Worm (Caenorhabditis elegans) whole organism, L2 larva: ENCODE measurements around the gene cdka-1.

ENCODE experiments used
- ama-1 ChIP-seq: fragments of 150-350 bp; optimal IDR thresholded peaks from 2 replicates; lab custom pipeline; 2018; ENCODE audit warnings: inconsistent platforms
- ceh-82 ChIP-seq: fragments of 150-350 bp; optimal IDR thresholded peaks from 2 replicates; lab custom pipeline; 2014; ENCODE audit warnings: missing biosample characterization, missing genetic modification characterization
- fos-1 ChIP-seq: fragments of 150-350 bp; optimal IDR thresholded peaks from 2 replicates; lab custom pipeline; 2014; ENCODE audit warnings: missing biosample characterization, missing genetic modification characterization
- nhr-11 ChIP-seq: fragments of 150-350 bp; optimal IDR thresholded peaks from 2 replicates; lab custom pipeline; 2014; ENCODE audit warnings: missing biosample characterization, missing genetic modification characterization
- nhr-77 ChIP-seq: fragments of 150-350 bp; optimal IDR thresholded peaks from 2 replicates; lab custom pipeline; 2014; ENCODE audit warnings: missing biosample characterization, missing genetic modification characterization
- snpc-4 ChIP-seq: fragments of 150-350 bp; optimal IDR thresholded peaks from 2 replicates; lab custom pipeline; 2014; ENCODE audit warnings: missing biosample characterization, missing genetic modification characterization

- TF ChIP-seq snpc-4 (tag; lab: Kevin White, UChicago) (no peak), ama-1 (no peak), ceh-82 (no peak), nhr-11 (tag; lab: Kevin White, UChicago) (no peak), nhr-77 (no peak), fos-1 (tag; lab: Kevin White, UChicago) (no peak)
Measured at ce11 chrIII:4695057-4695456, 36.5 kb downstream of the cdka-1 start, which contains the start of gene T04A8.7.
